Fruit fly (Drosophila melanogaster) whole organism, embryonic: ENCODE results near the gene CG31249.

Experiments
- Awh ChIP-seq: fragments of 200-800 bp; sonication (Bioruptor generic); IDR thresholded peaks from 2 replicates; pipeline ENCODE4, ENCODE4 v1.3.6; 2022; ENCODE audit warnings: missing biosample characterization, missing genetic modification characterization
- Bgb ChIP-seq: fragments of 200-800 bp; sonication (Bioruptor generic); IDR thresholded peaks from 2 replicates; pipeline ENCODE4 v1.3.6; 2022; ENCODE audit warnings: missing biosample characterization, missing genetic modification characterization; ENCODE audit not compliant: partially characterized antibody
- Bteb2 ChIP-seq: fragments of 200-800 bp; sonication (Bioruptor generic); optimal IDR thresholded peaks from 2 replicates; lab custom pipeline; 2016; ENCODE audit warnings: missing biosample characterization, missing genetic modification characterization
- CG10267 ChIP-seq: fragments of 200-800 bp; sonication (Bioruptor generic); optimal IDR thresholded peaks from 2 replicates; lab custom pipeline; 2018; ENCODE audit warnings: missing biosample characterization, mild to moderate bottlenecking, missing genetic modification characterization, moderate library complexity
- CG10366 ChIP-seq: fragments of 200-800 bp; sonication (Bioruptor generic); IDR thresholded peaks from 2 replicates; pipeline ENCODE4 v1.3.6; 2022; ENCODE audit warnings: missing biosample characterization, missing genetic modification characterization
- CG11456 ChIP-seq: fragments of 200-800 bp; sonication (Bioruptor generic); IDR thresholded peaks from 3 replicates; pipeline ENCODE4 v1.3.6; 2022; ENCODE audit warnings: missing biosample characterization, missing genetic modification characterization
- CG11696 ChIP-seq: fragments of 200-800 bp; sonication (Bioruptor generic); IDR thresholded peaks from 2 replicates; pipeline ENCODE4 v1.3.6; 2022; ENCODE audit warnings: missing biosample characterization, missing genetic modification characterization
- CG15479 ChIP-seq: fragments of 200-800 bp; sonication (Bioruptor generic); optimal IDR thresholded peaks from 3 replicates; lab custom pipeline; 2019; ENCODE audit warnings: missing biosample characterization, mild to moderate bottlenecking, missing genetic modification characterization, moderate library complexity
- CG15601 ChIP-seq: fragments of 200-800 bp; sonication (Bioruptor generic); optimal IDR thresholded peaks from 3 replicates; lab custom pipeline; 2019; ENCODE audit warnings: missing biosample characterization, mild to moderate bottlenecking, missing genetic modification characterization, moderate library complexity
- CG1602 ChIP-seq: fragments of 200-800 bp; sonication (Bioruptor generic); optimal IDR thresholded peaks from 3 replicates; lab custom pipeline; 2016; ENCODE audit warnings: missing biosample characterization, missing genetic modification characterization
- CG1603 ChIP-seq: fragments of 200-800 bp; sonication (Bioruptor generic); optimal IDR thresholded peaks from 2 replicates; lab custom pipeline; 2019; ENCODE audit warnings: missing biosample characterization, mild to moderate bottlenecking, missing genetic modification characterization, moderate library complexity
- CG17802 ChIP-seq: fragments of 200-800 bp; sonication (Bioruptor generic); optimal IDR thresholded peaks from 2 replicates; lab custom pipeline; 2018; ENCODE audit warnings: missing biosample characterization, mild to moderate bottlenecking, missing genetic modification characterization, moderate library complexity
- CG2120 ChIP-seq: fragments of 200-800 bp; sonication (Bioruptor generic); optimal IDR thresholded peaks from 3 replicates; lab custom pipeline; 2016; ENCODE audit warnings: missing biosample characterization, missing genetic modification characterization
- CG2202 ChIP-seq: fragments of 200-800 bp; sonication (Bioruptor generic); optimal IDR thresholded peaks from 2 replicates; lab custom pipeline; 2018; ENCODE audit warnings: missing biosample characterization, mild to moderate bottlenecking, missing genetic modification characterization
- CG30403 ChIP-seq: fragments of 200-800 bp; sonication (Bioruptor generic); optimal IDR thresholded peaks from 3 replicates; lab custom pipeline; 2016; ENCODE audit warnings: missing biosample characterization, missing genetic modification characterization
- CG34376 ChIP-seq: fragments of 200-800 bp; sonication (Bioruptor generic); optimal IDR thresholded peaks from 2 replicates; lab custom pipeline; 2018; ENCODE audit warnings: missing biosample characterization, mild to moderate bottlenecking, missing genetic modification characterization
- CG4360 ChIP-seq: fragments of 200-800 bp; sonication (Bioruptor generic); IDR thresholded peaks from 2 replicates; pipeline ENCODE4 v1.3.6; 2022; ENCODE audit warnings: missing biosample characterization, missing genetic modification characterization
- CG4424 ChIP-seq: fragments of 200-800 bp; sonication (Bioruptor generic); optimal IDR thresholded peaks from 3 replicates; lab custom pipeline; 2016; ENCODE audit warnings: missing biosample characterization, missing genetic modification characterization
- CG4617 ChIP-seq: fragments of 200-800 bp; sonication (Bioruptor generic); optimal IDR thresholded peaks from 3 replicates; lab custom pipeline; 2016; ENCODE audit warnings: missing biosample characterization, missing genetic modification characterization, borderline replicate concordance
- CG8281 ChIP-seq: fragments of 200-800 bp; sonication (Bioruptor generic); optimal IDR thresholded peaks from 2 replicates; lab custom pipeline; 2018; ENCODE audit warnings: missing biosample characterization, mild to moderate bottlenecking, missing genetic modification characterization, moderate library complexity
- CG9437 ChIP-seq: fragments of 200-800 bp; sonication (Bioruptor generic); optimal IDR thresholded peaks from 2 replicates; lab custom pipeline; 2018; ENCODE audit warnings: missing biosample characterization, mild to moderate bottlenecking, missing genetic modification characterization
- CTCF ChIP-seq: fragments of 200-800 bp; sonication (Bioruptor generic); optimal IDR thresholded peaks from 2 replicates; lab custom pipeline; 2017; ENCODE audit warnings: missing biosample characterization, mild to moderate bottlenecking, missing genetic modification characterization, moderate library complexity
- Fer3 ChIP-seq: fragments of 200-800 bp; sonication (Bioruptor generic); optimal IDR thresholded peaks from 2 replicates; lab custom pipeline; 2018; ENCODE audit warnings: missing biosample characterization, mild to moderate bottlenecking, missing genetic modification characterization, moderate library complexity
- HLH4C ChIP-seq: fragments of 200-800 bp; sonication (Bioruptor generic); IDR thresholded peaks from 3 replicates; pipeline ENCODE4 v1.3.6; 2022; ENCODE audit warnings: missing biosample characterization, missing genetic modification characterization; ENCODE audit not compliant: partially characterized antibody
- Hey ChIP-seq: fragments of 200-800 bp; sonication (Bioruptor generic); optimal IDR thresholded peaks from 3 replicates; lab custom pipeline; 2018; ENCODE audit warnings: missing biosample characterization, mild to moderate bottlenecking, missing genetic modification characterization
- Hsf ChIP-seq: fragments of 200-800 bp; sonication (Bioruptor generic); optimal IDR thresholded peaks from 3 replicates; lab custom pipeline; 2016; ENCODE audit warnings: missing biosample characterization, missing genetic modification characterization
- NFAT ChIP-seq: fragments of 200-800 bp; sonication (Bioruptor generic); IDR thresholded peaks from 2 replicates; pipeline ENCODE4 v1.3.6; 2022; ENCODE audit warnings: missing biosample characterization, missing genetic modification characterization
- Nf-YA ChIP-seq: fragments of 200-800 bp; sonication (Bioruptor generic); IDR thresholded peaks from 2 replicates; pipeline ENCODE4 v1.3.6; 2022; ENCODE audit warnings: missing biosample characterization, missing genetic modification characterization
- Pdp1 ChIP-seq, 2 experiments: fragments of 200-800 bp; sonication (Bioruptor generic); optimal IDR thresholded peaks; 3 replicates each; lab custom pipeline; 2016; ENCODE audit warnings: missing biosample characterization in 2 of 2, missing genetic modification characterization in 2 of 2, mild to moderate bottlenecking in 1 of 2, moderate library complexity in 1 of 2
- Side ChIP-seq: fragments of 200-800 bp; sonication (Bioruptor generic); optimal IDR thresholded peaks from 2 replicates; lab custom pipeline; 2016; ENCODE audit warnings: missing biosample characterization, missing genetic modification characterization
- Sox102F ChIP-seq: fragments of 200-800 bp; sonication (Bioruptor generic); optimal IDR thresholded peaks from 2 replicates; lab custom pipeline; 2018; ENCODE audit warnings: missing biosample characterization, mild to moderate bottlenecking, missing genetic modification characterization, moderate library complexity
- Ssrp ChIP-seq: fragments of 200-800 bp; sonication (Bioruptor generic); optimal IDR thresholded peaks from 2 replicates; lab custom pipeline; 2018; ENCODE audit warnings: missing biosample characterization, mild to moderate bottlenecking, missing genetic modification characterization, moderate library complexity
- Xbp1 ChIP-seq: fragments of 200-800 bp; sonication (Bioruptor generic); optimal IDR thresholded peaks from 3 replicates; lab custom pipeline; 2016; ENCODE audit warnings: missing biosample characterization, mild to moderate bottlenecking, missing genetic modification characterization
- abd-A ChIP-seq: fragments of 200-800 bp; sonication (Bioruptor generic); optimal IDR thresholded peaks from 3 replicates; lab custom pipeline; 2019; ENCODE audit warnings: missing biosample characterization, mild to moderate bottlenecking, missing genetic modification characterization, moderate library complexity
- amos ChIP-seq: fragments of 200-800 bp; sonication (Bioruptor generic); IDR thresholded peaks from 2 replicates; pipeline ENCODE4 v1.3.6; 2022; ENCODE audit warnings: missing biosample characterization, missing genetic modification characterization; ENCODE audit not compliant: partially characterized antibody
- az2 ChIP-seq: fragments of 200-800 bp; sonication (Bioruptor generic); optimal IDR thresholded peaks from 3 replicates; lab custom pipeline; 2016; ENCODE audit warnings: missing biosample characterization, missing genetic modification characterization
- chm ChIP-seq: fragments of 200-800 bp; sonication (Bioruptor generic); IDR thresholded peaks from 2 replicates; pipeline ENCODE4 v1.3.6; 2022; ENCODE audit warnings: missing biosample characterization, missing genetic modification characterization
- crp ChIP-seq, 2 experiments: fragments of 200-800 bp; sonication (Bioruptor generic); optimal IDR thresholded peaks; 2 replicates in 1 of 2; 3 replicates in 1 of 2; lab custom pipeline; 2017; ENCODE audit warnings: missing biosample characterization in 2 of 2, missing genetic modification characterization in 2 of 2, mild to moderate bottlenecking in 1 of 2, moderate library complexity in 1 of 2
- exex ChIP-seq: fragments of 200-800 bp; sonication (Bioruptor generic); optimal IDR thresholded peaks from 4 replicates; lab custom pipeline; 2018; ENCODE audit warnings: missing biosample characterization, mild to moderate bottlenecking, missing genetic modification characterization, moderate library complexity
- ind ChIP-seq: fragments of 200-800 bp; sonication (Bioruptor generic); optimal IDR thresholded peaks from 3 replicates; lab custom pipeline; 2016; ENCODE audit warnings: missing biosample characterization, missing genetic modification characterization
- lilli ChIP-seq: fragments of 200-800 bp; sonication (Bioruptor generic); optimal IDR thresholded peaks from 3 replicates; lab custom pipeline; 2016; ENCODE audit warnings: missing biosample characterization, missing genetic modification characterization
- mam ChIP-seq: fragments of 200-800 bp; sonication (Bioruptor generic); optimal IDR thresholded peaks from 3 replicates; lab custom pipeline; 2016; ENCODE audit warnings: missing biosample characterization, missing genetic modification characterization
- nmo ChIP-seq: fragments of 200-800 bp; sonication (Bioruptor generic); optimal IDR thresholded peaks from 2 replicates; lab custom pipeline; 2018; ENCODE audit warnings: missing biosample characterization, mild to moderate bottlenecking, missing genetic modification characterization, moderate library complexity
- peb ChIP-seq: fragments of 200-800 bp; sonication (Bioruptor generic); IDR thresholded peaks from 2 replicates; pipeline ENCODE4 v1.3.6; 2022; ENCODE audit warnings: missing biosample characterization, missing genetic modification characterization
- prd ChIP-seq, 3 experiments: fragments of >200 bp in 2 of 3; fragments of 200-800 bp in 1 of 3; sonication (Bioruptor generic) in 1 of 3; optimal IDR thresholded peaks in 2 of 3; IDR thresholded peaks in 1 of 3; 2 replicates in 2 of 3; 3 replicates in 1 of 3; pipeline versions ENCODE4 v1.3.6 to Lab custom; 2017 to 2022; ENCODE audit warnings: missing biosample characterization in 1 of 3, missing genetic modification characterization in 1 of 3
- sisA ChIP-seq: fragments of 200-800 bp; sonication (Bioruptor generic); IDR thresholded peaks from 2 replicates; pipeline ENCODE4 v1.3.6; 2022; ENCODE audit warnings: missing biosample characterization, missing genetic modification characterization
- sug ChIP-seq: fragments of 200-800 bp; optimal IDR thresholded peaks from 2 replicates; lab custom pipeline; 2019; ENCODE audit warnings: missing biosample characterization, mild to moderate bottlenecking, missing genetic modification characterization, moderate library complexity
- trem ChIP-seq: fragments of 200-800 bp; optimal IDR thresholded peaks from 3 replicates; lab custom pipeline; 2019; ENCODE audit warnings: missing biosample characterization, mild to moderate bottlenecking, missing genetic modification characterization, moderate library complexity
- tup ChIP-seq: fragments of 200-800 bp; sonication (Bioruptor generic); optimal IDR thresholded peaks from 2 replicates; lab custom pipeline; 2016; ENCODE audit warnings: missing biosample characterization, mild to moderate bottlenecking, missing genetic modification characterization, moderate library complexity
- wdn ChIP-seq: fragments of 200-800 bp; sonication (Bioruptor generic); IDR thresholded peaks from 2 replicates; pipeline ENCODE4 v1.3.6; 2022; ENCODE audit warnings: missing biosample characterization, missing genetic modification characterization

The CG31249 gene

dm6 chr3R:17647444-17647843 is 39.4 kb downstream of the CG31249 start, which contains the start of gene CG14322 (continued):
- TF ChIP-seq prd (optimal IDR thresholded peaks at IDR 0.05; lab: Kevin White, UChicago) = no peak
- TF ChIP-seq prd (GFP tag; IDR thresholded peaks at IDR 0.05; lab: Robert Waterston, UW) = peak; percentile 49; the same call in 2 of the 3 replicates
- peak; percentile 59 to 93 for TF ChIP-seq crp (GFP tag; optimal IDR thresholded peaks at IDR 0.05; lab: Kevin White, UChicago)
- TF ChIP-seq CG15601 = no peak
- TF ChIP-seq lilli (GFP tag; lab: Kevin White, UChicago) = peak; percentile 19
- TF ChIP-seq CG4424 (GFP tag; lab: Kevin White, UChicago) = no peak
- TF ChIP-seq Nf-YA (GFP tag; lab: Robert Waterston, UW) = no peak
- peak; percentile 97 for TF ChIP-seq trem
- peak; percentile 10 for TF ChIP-seq nmo (GFP tag; lab: Kevin White, UChicago)
- TF ChIP-seq CG8281 (tag; lab: Kevin White, UChicago) = no peak
- TF ChIP-seq CG1603 (tag; lab: Kevin White, UChicago) = peak; percentile 53
- peak; percentile 97 for TF ChIP-seq CG9437
- TF ChIP-seq tup (GFP tag; lab: Kevin White, UChicago) = no peak
- TF ChIP-seq Side = no peak
- no peak for TF ChIP-seq Ssrp (tag; lab: Kevin White, UChicago)
- peak; percentile 28 for TF ChIP-seq CTCF (GFP tag; lab: Kevin White, UChicago)
- peak; percentile 5 for TF ChIP-seq CG30403 (GFP tag; lab: Kevin White, UChicago)
- peak; percentile 62 for TF ChIP-seq CG15479
- TF ChIP-seq CG2120 = peak; percentile 32
- no peak for TF ChIP-seq Awh
- peak; percentile 23 for TF ChIP-seq CG17802 (tag; lab: Kevin White, UChicago)
- no peak for TF ChIP-seq chm
- no peak for TF ChIP-seq CG11696
- TF ChIP-seq Hsf = no peak
- peak; percentile 1 for TF ChIP-seq ind (GFP tag; lab: Kevin White, UChicago)
- 0 out of 2 replicates have a peak, but pooled peaks have one; percentile 30 for TF ChIP-seq NFAT (GFP tag; lab: Robert Waterston, UW)
- no peak for TF ChIP-seq Hey
- TF ChIP-seq CG1602 (GFP tag; lab: Kevin White, UChicago) = no peak
- no peak for TF ChIP-seq CG34376 (GFP tag; lab: Kevin White, UChicago)
- TF ChIP-seq Xbp1 (GFP tag; lab: Kevin White, UChicago) = peak; percentile 44
- TF ChIP-seq HLH4C (GFP tag; lab: Robert Waterston, UW) = 0 out of 3 replicates have a peak, but pooled peaks have one; percentile 21
- no peak for TF ChIP-seq exex (tag; lab: Kevin White, UChicago)
- TF ChIP-seq mam (GFP tag; lab: Kevin White, UChicago) = peak; percentile 22
- no peak for TF ChIP-seq CG10267 (tag; lab: Kevin White, UChicago)
- TF ChIP-seq Pdp1 (GFP tag; optimal IDR thresholded peaks at IDR 0.05; lab: Kevin White, UChicago) = peak in 1 of 2 experiments; percentile 88
- no peak for TF ChIP-seq Sox102F
- TF ChIP-seq CG4617 (GFP tag; lab: Kevin White, UChicago) = peak; percentile 9
- TF ChIP-seq az2 (GFP tag; lab: Kevin White, UChicago) = no peak
- no peak for TF ChIP-seq Bteb2 (GFP tag; lab: Kevin White, UChicago)
- TF ChIP-seq CG11456 (GFP tag; lab: Robert Waterston, UW) = 0 out of 3 replicates have a peak, but pooled peaks have one; percentile 55
- no peak for TF ChIP-seq CG2202 (tag; lab: Kevin White, UChicago)
- peak; percentile 31; the same call in 1 of the 2 replicates for TF ChIP-seq sisA (GFP tag; lab: Robert Waterston, UW)
- TF ChIP-seq sug (tag; lab: Kevin White, UChicago) = peak; percentile 6
- no peak for TF ChIP-seq CG10366 (GFP tag; lab: Robert Waterston, UW)
- no peak for TF ChIP-seq abd-A (tag; lab: Kevin White, UChicago)
- TF ChIP-seq Bgb = peak; percentile 31; the same call in 1 of the 2 replicates
- no peak for TF ChIP-seq CG4360 (GFP tag; lab: Robert Waterston, UW)
- no peak for TF ChIP-seq wdn (GFP tag; lab: Robert Waterston, UW)
- TF ChIP-seq Fer3 = no peak
- TF ChIP-seq peb = no peak
- TF ChIP-seq amos (GFP tag; lab: Robert Waterston, UW) = peak; percentile 24; the same call in 1 of the 2 replicates
